Worm (Caenorhabditis elegans) whole organism, L1 larva: ENCODE results near the gene Y97E10C.1.

ENCODE experiments used
- C16A3.4 ChIP-seq: fragments of 150-350 bp; optimal IDR thresholded peaks from 2 replicates; lab custom pipeline; 2014; ENCODE audit warnings: missing biosample characterization, missing genetic modification characterization
- aha-1 ChIP-seq: fragments of 150-350 bp; optimal IDR thresholded peaks from 2 replicates; lab custom pipeline; 2014; ENCODE audit warnings: missing biosample characterization, missing genetic modification characterization
- alr-1 ChIP-seq: fragments of 200-800 bp; sonication (Bioruptor generic); optimal IDR thresholded peaks from 2 replicates; lab custom pipeline; 2018; ENCODE audit warnings: borderline replicate concordance, mild to moderate bottlenecking, missing genetic modification characterization, missing compliant biosample characterization
- aly-2 ChIP-seq: fragments of 150-350 bp; optimal IDR thresholded peaks from 2 replicates; lab custom pipeline; 2014; ENCODE audit warnings: missing biosample characterization, missing genetic modification characterization
- blmp-1 ChIP-seq: fragments of 150-350 bp; optimal IDR thresholded peaks from 2 replicates; lab custom pipeline; 2014; ENCODE audit warnings: missing biosample characterization, missing genetic modification characterization
- ceh-63 ChIP-seq: fragments of 200-800 bp; sonication (Bioruptor generic); optimal IDR thresholded peaks from 2 replicates; lab custom pipeline; 2018; ENCODE audit warnings: mild to moderate bottlenecking, missing genetic modification characterization, missing compliant biosample characterization
- ceh-90 ChIP-seq: sonication (generic microtip); optimal IDR thresholded peaks from 2 replicates; lab custom pipeline; 2016; ENCODE audit warnings: missing genetic modification characterization, missing compliant biosample characterization
- dsc-1 ChIP-seq: sonication (generic microtip); optimal IDR thresholded peaks from 2 replicates; lab custom pipeline; 2016; ENCODE audit warnings: mild to moderate bottlenecking, missing genetic modification characterization, missing compliant biosample characterization
- efl-1 ChIP-seq, 4 experiments: fragments of 150-350 bp; optimal IDR thresholded peaks in 3 of 4; peaks in 1 of 4; 1 replicate in 1 of 4; 2 replicates in 3 of 4; lab custom pipeline; 2014; ENCODE audit warnings: missing biosample characterization in 2 of 4, missing genetic modification characterization in 2 of 4, missing genetic modification reagents in 2 of 4
- efl-3 ChIP-seq: fragments of 200-800 bp; sonication (Bioruptor generic); optimal IDR thresholded peaks from 2 replicates; lab custom pipeline; 2018; ENCODE audit warnings: mild to moderate bottlenecking, missing genetic modification characterization, missing compliant biosample characterization
- egl-27 ChIP-seq, 2 experiments: fragments of 150-350 bp in 1 of 2; sonication (generic microtip); optimal IDR thresholded peaks; 3 replicates each; lab custom pipeline; 2017 to 2018; ENCODE audit warnings: missing biosample characterization in 2 of 2, missing genetic modification characterization in 2 of 2, missing genetic modification reagents in 2 of 2
- elt-3 ChIP-seq, 6 experiments: fragments of 150-350 bp in 1 of 6; sonication (generic microtip); optimal IDR thresholded peaks; 2 replicates each; lab custom pipeline; 2017 to 2018; ENCODE audit warnings: missing biosample characterization in 6 of 6, missing genetic modification characterization in 6 of 6, inconsistent platforms in 1 of 6
- ets-5 ChIP-seq: fragments of 200-800 bp; sonication (Bioruptor generic); IDR thresholded peaks from 2 replicates; pipeline ENCODE4 v1.3.6; 2022; ENCODE audit warnings: missing genetic modification characterization, missing compliant biosample characterization
- fkh-4 ChIP-seq: sonication (generic microtip); optimal IDR thresholded peaks from 2 replicates; lab custom pipeline; 2016; ENCODE audit warnings: missing compliant biosample characterization, missing genetic modification characterization, borderline replicate concordance
- fos-1 ChIP-seq: fragments of 150-350 bp; optimal IDR thresholded peaks from 2 replicates; lab custom pipeline; 2014; ENCODE audit warnings: missing biosample characterization, missing genetic modification characterization
- hlh-17 ChIP-seq: fragments of 200-800 bp; sonication (Bioruptor generic); optimal IDR thresholded peaks from 2 replicates; lab custom pipeline; 2018; ENCODE audit warnings: missing genetic modification characterization, mild to moderate bottlenecking, missing compliant biosample characterization, moderate library complexity, borderline replicate concordance
- lin-13 ChIP-seq: fragments of 150-350 bp; optimal IDR thresholded peaks from 2 replicates; lab custom pipeline; 2014; ENCODE audit warnings: missing biosample characterization, missing genetic modification reagents, missing genetic modification characterization
- mdl-1 ChIP-seq, 2 experiments: fragments of 150-350 bp; optimal IDR thresholded peaks; 2 replicates each; lab custom pipeline; 2014 to 2017; ENCODE audit warnings: missing biosample characterization in 2 of 2, missing genetic modification characterization in 2 of 2, inconsistent platforms in 1 of 2
- mef-2 ChIP-seq: fragments of 150-350 bp; optimal IDR thresholded peaks from 2 replicates; lab custom pipeline; 2014; ENCODE audit warnings: missing biosample characterization, missing genetic modification characterization
- nhr-28 ChIP-seq: fragments of 150-350 bp; optimal IDR thresholded peaks from 2 replicates; lab custom pipeline; 2014; ENCODE audit warnings: missing biosample characterization, missing genetic modification characterization
- nhr-47 ChIP-seq: sonication (generic microtip); optimal IDR thresholded peaks from 2 replicates; lab custom pipeline; 2016; ENCODE audit warnings: mild to moderate bottlenecking, missing genetic modification characterization, moderate library complexity, missing compliant biosample characterization
- nhr-90 ChIP-seq: sonication (generic microtip); optimal IDR thresholded peaks from 2 replicates; lab custom pipeline; 2016; ENCODE audit warnings: mild to moderate bottlenecking, missing genetic modification characterization, missing compliant biosample characterization; ENCODE audit not compliant: poor library complexity
- pax-3 ChIP-seq: fragments of 200-800 bp; sonication (Bioruptor generic); optimal IDR thresholded peaks from 2 replicates; lab custom pipeline; 2018; ENCODE audit warnings: mild to moderate bottlenecking, missing genetic modification characterization, moderate library complexity, missing compliant biosample characterization
- skn-1 ChIP-seq: fragments of 150-350 bp; optimal IDR thresholded peaks from 2 replicates; lab custom pipeline; 2014; ENCODE audit warnings: missing biosample characterization, missing genetic modification characterization
- snu-23 ChIP-seq: sonication (generic microtip); optimal IDR thresholded peaks from 2 replicates; lab custom pipeline; 2016; ENCODE audit warnings: missing genetic modification characterization, missing compliant biosample characterization
- sox-4 ChIP-seq: sonication (generic microtip); optimal IDR thresholded peaks from 2 replicates; lab custom pipeline; 2016; ENCODE audit warnings: missing genetic modification characterization, missing compliant biosample characterization
- sptf-1 ChIP-seq: fragments of 150-350 bp; optimal IDR thresholded peaks from 2 replicates; lab custom pipeline; 2014; ENCODE audit warnings: missing biosample characterization, missing genetic modification characterization
- sup-37 ChIP-seq: fragments of 200-800 bp; sonication (Bioruptor generic); optimal IDR thresholded peaks from 2 replicates; lab custom pipeline; 2018; ENCODE audit warnings: mild to moderate bottlenecking, missing genetic modification characterization, missing compliant biosample characterization
- swsn-7 ChIP-seq: sonication (generic microtip); optimal IDR thresholded peaks from 2 replicates; lab custom pipeline; 2016; ENCODE audit warnings: missing genetic modification characterization, missing compliant biosample characterization
- tlp-1 ChIP-seq: fragments of 150-350 bp; optimal IDR thresholded peaks from 2 replicates; lab custom pipeline; 2014; ENCODE audit warnings: missing biosample characterization, missing genetic modification characterization
- unc-130 ChIP-seq: fragments of 150-350 bp; optimal IDR thresholded peaks from 2 replicates; lab custom pipeline; 2017; ENCODE audit warnings: missing biosample characterization, missing genetic modification characterization, inconsistent platforms
- unc-62 ChIP-seq: fragments of 150-350 bp; optimal IDR thresholded peaks from 2 replicates; lab custom pipeline; 2014; ENCODE audit warnings: missing biosample characterization, missing genetic modification reagents, missing genetic modification characterization
- unc-98 ChIP-seq: fragments of 200-800 bp; sonication (Bioruptor generic); IDR thresholded peaks from 2 replicates; pipeline ENCODE4 v1.3.6; 2022; ENCODE audit warnings: missing genetic modification characterization, missing compliant biosample characterization
- vab-15 ChIP-seq: sonication (generic microtip); optimal IDR thresholded peaks from 2 replicates; lab custom pipeline; 2017; ENCODE audit warnings: missing genotype, mild to moderate bottlenecking, missing genetic modification characterization, missing compliant biosample characterization
- ztf-11 ChIP-seq, 2 experiments: sonication (generic microtip); optimal IDR thresholded peaks; 2 replicates each; lab custom pipeline; 2016 to 2017; ENCODE audit warnings: missing genetic modification characterization in 2 of 2, missing biosample characterization in 1 of 2, missing compliant biosample characterization in 1 of 2
- ztf-4 ChIP-seq: fragments of 150-350 bp; optimal IDR thresholded peaks from 2 replicates; lab custom pipeline; 2014; ENCODE audit warnings: missing biosample characterization, missing genetic modification characterization

The Y97E10C.1 gene

ce11 chrV:7760174-7760573 lies 31.5 kb downstream of the Y97E10C.1 start, which contains the start of gene hint-3:
Gene hint-3, plus strand, starts transcription at chrV:7760474.
- TF ChIP-seq aha-1 (tag; lab: Kevin White, UChicago) (no peak), unc-130 (no peak), ztf-4 (tag; lab: Kevin White, UChicago) (no peak), skn-1 (tag; lab: Kevin White, UChicago) (no peak), fkh-4 (no peak), sptf-1 (no peak), nhr-90 (tag; lab: Kevin White, UChicago) (no peak), ceh-90 (tag; lab: Kevin White, UChicago) (no peak), ceh-63 (GFP tag; lab: Kevin White, UChicago) (no peak), unc-98 (GFP tag; lab: Robert Waterston, UW) (no peak)

ce11 chrV:7761906-7762305 lies 33.2 kb downstream of the Y97E10C.1 start:
- TF ChIP-seq mdl-1 (tag; optimal IDR thresholded peaks at IDR 0.05; lab: Kevin White, UChicago) (no peak), egl-27 (tag; optimal IDR thresholded peaks at IDR 0.05; lab: Kevin White, UChicago) (no peak), fos-1 (tag; lab: Kevin White, UChicago) (no peak), C16A3.4 (tag; lab: Kevin White, UChicago) (no peak), swsn-7 (tag; lab: Kevin White, UChicago) (no peak), vab-15 (tag; lab: Kevin White, UChicago) (no peak), skn-1 (tag; lab: Kevin White, UChicago) (no peak), tlp-1 (tag; lab: Kevin White, UChicago) (no peak), elt-3 (tag; optimal IDR thresholded peaks at IDR 0.05; lab: Kevin White, UChicago) (no peak), nhr-90 (tag; lab: Kevin White, UChicago) (no peak)

ce11 chrV:7770961-7771360 lies 42.3 kb downstream of the Y97E10C.1 start, which contains the start of gene frpr-3:
Gene frpr-3, plus strand, starts transcription at chrV:7771261.
- TF ChIP-seq efl-3 (GFP tag; lab: Kevin White, UChicago) = no peak
- TF ChIP-seq mef-2 (tag; lab: Kevin White, UChicago) = no peak
- TF ChIP-seq efl-1 (optimal IDR thresholded peaks at IDR 0.05; lab: Kevin White, UChicago) = no peak
- no peak for TF ChIP-seq efl-1 (GFP tag; optimal IDR thresholded peaks at IDR 0.05 in 1 of 2; lab: Kevin White, UChicago)
- no peak for TF ChIP-seq nhr-28 (tag; lab: Kevin White, UChicago)
- TF ChIP-seq ztf-11 (tag; optimal IDR thresholded peaks at IDR 0.05; lab: Kevin White, UChicago) = no peak
- no peak for TF ChIP-seq ets-5 (GFP tag; lab: Robert Waterston, UW)
- no peak for TF ChIP-seq unc-62
- no peak for TF ChIP-seq fos-1 (tag; lab: Kevin White, UChicago)
- TF ChIP-seq lin-13 (GFP tag; lab: Kevin White, UChicago) = no peak
- TF ChIP-seq blmp-1 = no peak
- TF ChIP-seq nhr-47 (tag; lab: Kevin White, UChicago) = no peak
- no peak for TF ChIP-seq tlp-1 (tag; lab: Kevin White, UChicago)
- no peak for TF ChIP-seq sup-37 (GFP tag; lab: Kevin White, UChicago)
- TF ChIP-seq vab-15 (tag; lab: Kevin White, UChicago) = no peak
- TF ChIP-seq dsc-1 (tag; lab: Kevin White, UChicago) = no peak
- no peak for TF ChIP-seq alr-1 (tag; lab: Kevin White, UChicago)
- no peak for TF ChIP-seq ceh-90 (tag; lab: Kevin White, UChicago)

ce11 chrV:7773647-7774046 lies 45.0 kb downstream of the Y97E10C.1 start:
- TF ChIP-seq skn-1 (tag; lab: Kevin White, UChicago) (no peak), snu-23 (GFP tag; lab: Kevin White, UChicago) (no peak), efl-1 (optimal IDR thresholded peaks at IDR 0.05; lab: Kevin White, UChicago) (no peak), efl-1 (GFP tag; optimal IDR thresholded peaks at IDR 0.05 in 1 of 2; lab: Kevin White, UChicago) (no peak), sox-4 (tag; lab: Kevin White, UChicago) (no peak), pax-3 (tag; lab: Kevin White, UChicago) (no peak), hlh-17 (GFP tag; lab: Kevin White, UChicago) (no peak), nhr-47 (tag; lab: Kevin White, UChicago) (no peak), aly-2 (tag; lab: Kevin White, UChicago) (no peak)
